Fruit fly (Drosophila melanogaster): ENCODE measurements around the gene CG8852.
A peak's percentile ranks its signal among the peaks of the same experiment; 100 is the strongest.

Gene CG8852

dm6 chr2L:3556937-3557336 is 32.0 kb downstream of the CG8852 start:
- TF ChIP-seq CG3919 (GFP tag; optimal IDR thresholded peaks at IDR 0.05), result no peak
- no peak for TF ChIP-seq CG9139 (GFP tag; optimal IDR thresholded peaks at IDR 0.05)
- TF ChIP-seq fd85E (GFP tag; optimal IDR thresholded peaks at IDR 0.05), result no peak
- TF ChIP-seq CG6276 (GFP tag; optimal IDR thresholded peaks at IDR 0.05), result no peak
- no peak for TF ChIP-seq CG8319 (GFP tag; optimal IDR thresholded peaks at IDR 0.05)
- TF ChIP-seq CG7368 (GFP tag; optimal IDR thresholded peaks at IDR 0.05), result no peak
- TF ChIP-seq CG6854 (GFP tag; optimal IDR thresholded peaks at IDR 0.05), result no peak

dm6 chr2L:3557471-3557870 is 32.5 kb downstream of the CG8852 start:
- peak; percentile 60 for TF ChIP-seq CG3032 (tag; optimal IDR thresholded peaks at IDR 0.05)
- peak; percentile 89 for TF ChIP-seq Eip78C (GFP tag)
- TF ChIP-seq CG6792 (GFP tag; optimal IDR thresholded peaks at IDR 0.05), result peak; percentile 31
- no peak for TF ChIP-seq CG15336 (GFP tag; IDR thresholded peaks at IDR 0.05)
- no peak for TF ChIP-seq CG16779 (tag; optimal IDR thresholded peaks at IDR 0.05)
- TF ChIP-seq vri (GFP tag; optimal IDR thresholded peaks at IDR 0.05), result no peak
- TF ChIP-seq CG6808 (GFP tag; optimal IDR thresholded peaks at IDR 0.05), result peak; percentile 40
- TF ChIP-seq achi (GFP tag; optimal IDR thresholded peaks at IDR 0.05), result peak; percentile 56
- TF ChIP-seq dsx (GFP tag; optimal IDR thresholded peaks at IDR 0.05; ENCODE audit: poor library complexity, severe bottlenecking), result peak; percentile 63
- TF ChIP-seq CG11762 (GFP tag; optimal IDR thresholded peaks at IDR 0.05; ENCODE audit: insufficient read depth), result no peak
- TF ChIP-seq CG6276 (GFP tag; optimal IDR thresholded peaks at IDR 0.05), result peak; percentile 15
- TF ChIP-seq CG11902 (GFP tag; optimal IDR thresholded peaks at IDR 0.05), result no peak
- no peak for TF ChIP-seq Smox (GFP tag; optimal IDR thresholded peaks at IDR 0.05)
- peak; percentile 58 for TF ChIP-seq CG10631 (GFP tag; optimal IDR thresholded peaks at IDR 0.05)
- peak; percentile 52 for TF ChIP-seq fd59A (GFP tag; optimal IDR thresholded peaks at IDR 0.05)
- TF ChIP-seq Lpt (GFP tag; optimal IDR thresholded peaks at IDR 0.05), result peak; percentile 16
- TF ChIP-seq CG1621 (tag; optimal IDR thresholded peaks at IDR 0.05), result peak; percentile 68
- TF ChIP-seq CG6163 (GFP tag; IDR thresholded peaks at IDR 0.05), result peak; percentile 61; the same call in 1 of the 3 replicates
- peak in 1 of 2 experiments; percentile 15 for TF ChIP-seq salr (GFP tag; optimal IDR thresholded peaks at IDR 0.05)
- peak; percentile 32; the same call in 1 of the 2 replicates for TF ChIP-seq Gug (GFP tag; IDR thresholded peaks at IDR 0.05)
- TF ChIP-seq Met (GFP tag; optimal IDR thresholded peaks at IDR 0.05), result peak; percentile 8
- no peak for TF ChIP-seq dac (GFP tag; optimal IDR thresholded peaks at IDR 0.05)
- TF ChIP-seq OdsH (GFP tag; optimal IDR thresholded peaks at IDR 0.05), result peak; percentile 35
- TF ChIP-seq CG8632 (GFP tag; optimal IDR thresholded peaks at IDR 0.05), result peak; percentile 31
- no peak for TF ChIP-seq Eip93F (GFP tag; optimal IDR thresholded peaks at IDR 0.05)
- peak; percentile 53 for TF ChIP-seq net (GFP tag; optimal IDR thresholded peaks at IDR 0.05)
- TF ChIP-seq CG32006 (GFP tag; optimal IDR thresholded peaks at IDR 0.05), result peak; percentile 49
- no peak for TF ChIP-seq cyc (GFP tag; optimal IDR thresholded peaks at IDR 0.05)
- TF ChIP-seq topi (GFP tag; optimal IDR thresholded peaks at IDR 0.05), result no peak
- TF ChIP-seq CG31627 (GFP tag; optimal IDR thresholded peaks at IDR 0.05), result no peak
- peak; percentile 57 for TF ChIP-seq pdm3 (GFP tag; optimal IDR thresholded peaks at IDR 0.05)
- no peak for TF ChIP-seq CG11294 (GFP tag; IDR thresholded peaks at IDR 0.05)
- peak; percentile 18 for TF ChIP-seq CG4318 (GFP tag; optimal IDR thresholded peaks at IDR 0.05)
- peak; percentile 10 for TF ChIP-seq Sox14 (GFP tag; optimal IDR thresholded peaks at IDR 0.05)
- TF ChIP-seq svp (GFP tag), result no peak
- TF ChIP-seq CG34406 (GFP tag; optimal IDR thresholded peaks at IDR 0.05), result no peak
- no peak for TF ChIP-seq Ets21C (GFP tag; optimal IDR thresholded peaks at IDR 0.05)
- no peak for TF ChIP-seq lz (GFP tag; optimal IDR thresholded peaks at IDR 0.05)
- no peak for TF ChIP-seq Sox15 (GFP tag; optimal IDR thresholded peaks at IDR 0.05)
- peak; percentile 55 for TF ChIP-seq Hr4 (GFP tag; optimal IDR thresholded peaks at IDR 0.05)
- no peak for TF ChIP-seq Hr38 (GFP tag; optimal IDR thresholded peaks at IDR 0.05)
- TF ChIP-seq Eip75B (GFP tag; optimal IDR thresholded peaks at IDR 0.05), result peak; percentile 53
- TF ChIP-seq CG7368 (GFP tag; optimal IDR thresholded peaks at IDR 0.05), result no peak
- TF ChIP-seq Ets96B (tag; optimal IDR thresholded peaks at IDR 0.05), result peak; percentile 72
- TF ChIP-seq CG8119 (GFP tag; IDR thresholded peaks at IDR 0.05), result peak; percentile 53; the same call in 2 of the 3 replicates
- TF ChIP-seq ss (GFP tag; optimal IDR thresholded peaks at IDR 0.05), result peak in 1 of 2 experiments; percentile 59
- TF ChIP-seq CG3919 (GFP tag; optimal IDR thresholded peaks at IDR 0.05), result peak; percentile 59

All from whole organism, prepupa.